Fruit fly (Drosophila melanogaster): Measurements from ENCODE around the gene CG45491.

CG45491 gene

dm6 chrX:19889128-19889756 lies 49.6 kb downstream of the CG45491 start (continued):
- TF ChIP-seq CG12391 (tag; optimal IDR thresholded peaks at IDR 0.05) (peak; percentile 88), bbx (GFP tag; IDR thresholded peaks at IDR 0.05; ENCODE audit: partially characterized antibody) (no peak), CG16779 (GFP tag; IDR thresholded peaks at IDR 0.05) (peak; percentile 53; the same call in 1 of the 2 replicates), CG8765 (GFP tag; IDR thresholded peaks at IDR 0.05) (peak; percentile 87), sqz (GFP tag; optimal IDR thresholded peaks at IDR 0.05) (peak; percentile 14), CG13296 (GFP tag; optimal IDR thresholded peaks at IDR 0.05) (peak; percentile 67), CG4820 (GFP tag; optimal IDR thresholded peaks at IDR 0.05) (peak; percentile 59), ara (GFP tag; IDR thresholded peaks at IDR 0.05) (peak; percentile 81), ash1 (GFP tag; optimal IDR thresholded peaks at IDR 0.05) (peak; percentile 41), CG7963 (GFP tag; IDR thresholded peaks at IDR 0.05; ENCODE audit: partially characterized antibody) (no peak), CG3995 (GFP tag; optimal IDR thresholded peaks at IDR 0.05) (peak; percentile 11), CG15479 (GFP tag; optimal IDR thresholded peaks at IDR 0.05) (peak; percentile 42), rib (GFP tag; IDR thresholded peaks at IDR 0.05) (peak; percentile 79), Meics (GFP tag; optimal IDR thresholded peaks at IDR 0.05) (peak; percentile 82), CG8089 (GFP tag; optimal IDR thresholded peaks at IDR 0.05) (peak; percentile 84), HLHmδ (GFP tag; optimal IDR thresholded peaks at IDR 0.05) (no peak), sug (tag; optimal IDR thresholded peaks at IDR 0.05) (peak; percentile 66), fru (optimal IDR thresholded peaks at IDR 0.05) (no peak), Hey (tag; optimal IDR thresholded peaks at IDR 0.05) (peak; percentile 44), Bdp1 (GFP tag; optimal IDR thresholded peaks at IDR 0.05) (peak; percentile 66), aop (GFP tag; IDR thresholded peaks at IDR 0.05) (0 out of 2 replicates have a peak, but pooled peaks have one; percentile 55), Vsx1 (GFP tag; optimal IDR thresholded peaks at IDR 0.05) (peak; percentile 66), Bteb2 (GFP tag; optimal IDR thresholded peaks at IDR 0.05) (peak; percentile 70), HHEX (GFP tag; optimal IDR thresholded peaks at IDR 0.05) (peak; percentile 81), crc (GFP tag; optimal IDR thresholded peaks at IDR 0.05) (peak; percentile 73), pan (optimal IDR thresholded peaks at IDR 0.05) (no peak), pan (GFP tag; optimal IDR thresholded peaks at IDR 0.05 in 1 of 2, IDR thresholded peaks at IDR 0.05 in 1 of 2) (peak in 1 of 2 experiments; percentile 84), CG11560 (tag; IDR thresholded peaks at IDR 0.05) (peak; percentile 62; the same call in 2 of the 3 replicates), Nf-YC (tag; optimal IDR thresholded peaks at IDR 0.05) (peak; percentile 64), CG12104 (GFP tag; optimal IDR thresholded peaks at IDR 0.05) (peak; percentile 59), CG8290 (GFP tag; optimal IDR thresholded peaks at IDR 0.05) (peak; percentile 77), CG8290 (tag; optimal IDR thresholded peaks at IDR 0.05) (peak; percentile 32 to 93), gsb (GFP tag; IDR thresholded peaks at IDR 0.05) (peak; percentile 64), CG5953 (GFP tag; IDR thresholded peaks at IDR 0.05) (peak; percentile 39; the same call in 1 of the 2 replicates), CG13775 (GFP tag; optimal IDR thresholded peaks at IDR 0.05) (peak; percentile 79), Antp (GFP tag; optimal IDR thresholded peaks at IDR 0.05) (peak; percentile 95), kni (GFP tag; optimal IDR thresholded peaks at IDR 0.05) (no peak), CG18619 (GFP tag; optimal IDR thresholded peaks at IDR 0.05) (peak; percentile 85), amos (GFP tag; IDR thresholded peaks at IDR 0.05; ENCODE audit: partially characterized antibody) (no peak), Asciz (GFP tag; optimal IDR thresholded peaks at IDR 0.05) (peak; percentile 37), YL-1 (GFP tag; optimal IDR thresholded peaks at IDR 0.05) (peak; percentile 21), CG31388 (GFP tag; optimal IDR thresholded peaks at IDR 0.05) (no peak), CG2129 (GFP tag; IDR thresholded peaks at IDR 0.05; ENCODE audit: partially characterized antibody) (no peak), Camta (GFP tag; optimal IDR thresholded peaks at IDR 0.05) (peak; percentile 80), gsb-n (tag; optimal IDR thresholded peaks at IDR 0.05) (peak; percentile 81), Oaz (GFP tag; IDR thresholded peaks at IDR 0.05) (peak; percentile 56; the same call in 1 of the 2 replicates), Blimp-1 (GFP tag; optimal IDR thresholded peaks at IDR 0.05) (peak; percentile 65), Optix (GFP tag; IDR thresholded peaks at IDR 0.05) (peak; percentile 79; the same call in 2 of the 3 replicates), fd96Cb (tag; optimal IDR thresholded peaks at IDR 0.05) (peak; percentile 85), CG17829 (tag; optimal IDR thresholded peaks at IDR 0.05) (peak; percentile 85)
